Fruit fly (Drosophila melanogaster) whole organism, embryonic: ENCODE measurements around the gene CG5160.
A peak's percentile ranks its signal among the peaks of the same experiment; 100 is the strongest.

Experiments
- Asciz ChIP-seq: fragments of 200-800 bp; sonication (Bioruptor generic); optimal IDR thresholded peaks from 2 replicates; lab custom pipeline; 2017; ENCODE audit warnings: missing biosample characterization, mild to moderate bottlenecking, missing genetic modification characterization, missing genetic modification reagents
- Atf-2 ChIP-seq: fragments of 200-800 bp; sonication (Bioruptor generic); optimal IDR thresholded peaks from 2 replicates; lab custom pipeline; 2016; ENCODE audit warnings: missing biosample characterization, missing genetic modification characterization
- CG11085 ChIP-seq: fragments of 200-800 bp; sonication (Bioruptor generic); IDR thresholded peaks from 2 replicates; pipeline ENCODE4 v1.3.6; 2022; ENCODE audit warnings: missing biosample characterization, missing genetic modification characterization
- CG12104 ChIP-seq: fragments of 200-800 bp; sonication (Bioruptor generic); optimal IDR thresholded peaks from 3 replicates; lab custom pipeline; 2016; ENCODE audit warnings: missing biosample characterization, missing genetic modification characterization
- CG14050 ChIP-seq: fragments of 200-800 bp; sonication (Bioruptor generic); IDR thresholded peaks from 3 replicates; pipeline ENCODE4 v1.3.6; 2022; ENCODE audit warnings: missing biosample characterization, missing genetic modification characterization
- CG14441 ChIP-seq: fragments of 200-800 bp; sonication (Bioruptor generic); IDR thresholded peaks from 2 replicates; pipeline ENCODE4 v1.3.6; 2022; ENCODE audit warnings: missing biosample characterization, missing genetic modification characterization
- CG14667 ChIP-seq: fragments of 200-800 bp; sonication (Bioruptor generic); IDR thresholded peaks from 2 replicates; pipeline ENCODE4 v1.3.6; 2022; ENCODE audit warnings: missing biosample characterization, missing genetic modification characterization
- CG1603 ChIP-seq: fragments of 200-800 bp; sonication (Bioruptor generic); optimal IDR thresholded peaks from 2 replicates; lab custom pipeline; 2019; ENCODE audit warnings: missing biosample characterization, mild to moderate bottlenecking, missing genetic modification characterization, moderate library complexity
- CG17385 ChIP-seq: fragments of 200-800 bp; sonication (Bioruptor generic); optimal IDR thresholded peaks from 3 replicates; lab custom pipeline; 2018; ENCODE audit warnings: missing biosample characterization, mild to moderate bottlenecking, missing genetic modification characterization
- CG31388 ChIP-seq: fragments of 200-800 bp; sonication (Bioruptor generic); optimal IDR thresholded peaks from 2 replicates; lab custom pipeline; 2016; ENCODE audit warnings: missing biosample characterization, missing genetic modification characterization
- CG3163 ChIP-seq: fragments of 200-800 bp; sonication (Bioruptor generic); optimal IDR thresholded peaks from 3 replicates; lab custom pipeline; 2016; ENCODE audit warnings: missing biosample characterization, missing genetic modification characterization
- CG32532 ChIP-seq: fragments of 200-800 bp; sonication (Bioruptor generic); IDR thresholded peaks from 2 replicates; pipeline ENCODE4 v1.3.6; 2022; ENCODE audit warnings: missing biosample characterization, missing genetic modification characterization
- CG34422 ChIP-seq: fragments of 200-800 bp; sonication (Bioruptor generic); IDR thresholded peaks from 3 replicates; pipeline ENCODE4 v1.3.6; 2022; ENCODE audit warnings: missing biosample characterization, missing genetic modification characterization
- CG3995 ChIP-seq: fragments of 200-800 bp; sonication (Bioruptor generic); optimal IDR thresholded peaks from 3 replicates; lab custom pipeline; 2016; ENCODE audit warnings: missing biosample characterization, missing genetic modification characterization
- CG4282 ChIP-seq: fragments of 200-800 bp; sonication (Bioruptor generic); optimal IDR thresholded peaks from 2 replicates; lab custom pipeline; 2016; ENCODE audit warnings: missing biosample characterization, missing genetic modification characterization
- CG4730 ChIP-seq: fragments of 200-800 bp; sonication (Bioruptor generic); IDR thresholded peaks from 2 replicates; pipeline ENCODE4 v1.3.6; 2022; ENCODE audit warnings: missing biosample characterization, missing genetic modification characterization
- CG4854 ChIP-seq: fragments of 200-800 bp; sonication (Bioruptor generic); optimal IDR thresholded peaks from 2 replicates; lab custom pipeline; 2016; ENCODE audit warnings: missing biosample characterization, missing genetic modification characterization, inconsistent platforms
- CG5245 ChIP-seq: fragments of 200-800 bp; sonication (Bioruptor generic); optimal IDR thresholded peaks from 3 replicates; lab custom pipeline; 2016; ENCODE audit warnings: missing biosample characterization, missing genetic modification characterization
- CG6813 ChIP-seq: fragments of 200-800 bp; sonication (Bioruptor generic); optimal IDR thresholded peaks from 2 replicates; lab custom pipeline; 2017; ENCODE audit warnings: missing biosample characterization, missing genetic modification characterization, mild to moderate bottlenecking, moderate library complexity, missing genetic modification reagents
- CG6854 ChIP-seq: fragments of 200-800 bp; sonication (Bioruptor generic); optimal IDR thresholded peaks from 3 replicates; lab custom pipeline; 2017; ENCODE audit warnings: missing biosample characterization, mild to moderate bottlenecking, missing genetic modification characterization
- CkIIα-i1 ChIP-seq: fragments of 200-800 bp; sonication (Bioruptor generic); IDR thresholded peaks from 2 replicates; pipeline ENCODE4 v1.3.6; 2022; ENCODE audit warnings: missing biosample characterization, missing genetic modification characterization
- D19A ChIP-seq: fragments of 200-800 bp; optimal IDR thresholded peaks from 3 replicates; lab custom pipeline; 2019; ENCODE audit warnings: missing biosample characterization, mild to moderate bottlenecking, missing genetic modification characterization, moderate library complexity
- Dll ChIP-seq: fragments of 200-800 bp; sonication (Bioruptor generic); IDR thresholded peaks from 4 replicates; pipeline ENCODE4 v1.3.6; 2022; ENCODE audit warnings: missing biosample characterization, missing genetic modification characterization; ENCODE audit not compliant: partially characterized antibody
- Doc2 ChIP-seq: fragments of 200-800 bp; sonication (Bioruptor generic); IDR thresholded peaks from 2 replicates; pipeline ENCODE4 v1.3.6; 2022; ENCODE audit warnings: missing biosample characterization, missing genetic modification characterization
- Elba2 ChIP-seq: fragments of 200-800 bp; sonication (Bioruptor generic); optimal IDR thresholded peaks from 3 replicates; lab custom pipeline; 2016; ENCODE audit warnings: missing biosample characterization, missing genetic modification characterization
- Hr51 ChIP-seq, 2 experiments: fragments of 200-800 bp; sonication (Bioruptor generic); optimal IDR thresholded peaks; 2 replicates in 1 of 2; 3 replicates in 1 of 2; lab custom pipeline; 2016 to 2018; ENCODE audit warnings: missing biosample characterization in 2 of 2, missing genetic modification characterization in 2 of 2, mild to moderate bottlenecking in 1 of 2, moderate library complexity in 1 of 2
- Med ChIP-seq: fragments of 200-800 bp; sonication (Bioruptor generic); peaks from one replicate; lab custom pipeline; 2016; ENCODE audit warnings: missing biosample characterization, missing genetic modification characterization, mild to moderate bottlenecking, inconsistent platforms, moderate library complexity
- Meics ChIP-seq: fragments of 200-800 bp; sonication (Bioruptor generic); optimal IDR thresholded peaks from 2 replicates; lab custom pipeline; 2017; ENCODE audit warnings: missing biosample characterization, mild to moderate bottlenecking, missing genetic modification characterization
- Myb ChIP-seq: fragments of 200-800 bp; sonication (Bioruptor generic); optimal IDR thresholded peaks from 2 replicates; lab custom pipeline; 2016; ENCODE audit warnings: missing biosample characterization, missing genetic modification characterization
- NC2β ChIP-seq: fragments of 200-800 bp; sonication (Bioruptor generic); optimal IDR thresholded peaks from 2 replicates; lab custom pipeline; 2016; ENCODE audit warnings: missing biosample characterization, missing genetic modification characterization
- NK7.1 ChIP-seq: fragments of 200-800 bp; sonication (Bioruptor generic); optimal IDR thresholded peaks from 3 replicates; lab custom pipeline; 2016; ENCODE audit warnings: missing biosample characterization, missing genetic modification characterization
- Rfx ChIP-seq: fragments of 200-800 bp; sonication (Bioruptor generic); IDR thresholded peaks from 2 replicates; pipeline ENCODE4 v1.3.6; 2022; ENCODE audit warnings: missing biosample characterization, missing genetic modification characterization
- amos ChIP-seq: fragments of 200-800 bp; sonication (Bioruptor generic); IDR thresholded peaks from 2 replicates; pipeline ENCODE4 v1.3.6; 2022; ENCODE audit warnings: missing biosample characterization, missing genetic modification characterization; ENCODE audit not compliant: partially characterized antibody
- az2 ChIP-seq: fragments of 200-800 bp; sonication (Bioruptor generic); optimal IDR thresholded peaks from 3 replicates; lab custom pipeline; 2016; ENCODE audit warnings: missing biosample characterization, missing genetic modification characterization
- bab2 ChIP-seq: fragments of 200-800 bp; sonication (Bioruptor generic); optimal IDR thresholded peaks from 2 replicates; lab custom pipeline; 2016; ENCODE audit warnings: missing biosample characterization, missing genetic modification characterization
- danr ChIP-seq: fragments of 200-800 bp; sonication (Bioruptor generic); IDR thresholded peaks from 2 replicates; pipeline ENCODE4 v1.3.6; 2022; ENCODE audit warnings: missing biosample characterization, missing genetic modification characterization
- esg ChIP-seq: fragments of 200-800 bp; sonication (Bioruptor generic); conservative IDR thresholded peaks from 2 replicates; pipeline ENCODE4 v1.3.6; 2022; ENCODE audit warnings: missing biosample characterization, missing genetic modification characterization
- fd3F ChIP-seq: fragments of 200-800 bp; sonication (Bioruptor generic); optimal IDR thresholded peaks from 2 replicates; lab custom pipeline; 2018; ENCODE audit warnings: missing biosample characterization, mild to moderate bottlenecking, missing genetic modification characterization, moderate library complexity
- gce ChIP-seq: fragments of 200-800 bp; sonication (Bioruptor generic); IDR thresholded peaks from 3 replicates; pipeline ENCODE4 v1.3.6; 2022; ENCODE audit warnings: missing biosample characterization, missing genetic modification characterization
- grau ChIP-seq: fragments of 200-800 bp; optimal IDR thresholded peaks from 3 replicates; lab custom pipeline; 2019; ENCODE audit warnings: missing biosample characterization, mild to moderate bottlenecking, missing genetic modification characterization, moderate library complexity
- hb ChIP-seq: fragments of 200-800 bp; sonication (Bioruptor generic); IDR thresholded peaks from 3 replicates; pipeline ENCODE4 v1.3.6; 2022; ENCODE audit warnings: missing biosample characterization, missing genetic modification characterization; ENCODE audit not compliant: partially characterized antibody
- kah ChIP-seq: fragments of 200-800 bp; sonication (Bioruptor generic); optimal IDR thresholded peaks from 2 replicates; lab custom pipeline; 2018; ENCODE audit warnings: missing biosample characterization, mild to moderate bottlenecking, missing genetic modification characterization
- kay ChIP-seq: fragments of 200-800 bp; sonication (Bioruptor generic); optimal IDR thresholded peaks from 2 replicates; lab custom pipeline; 2016; ENCODE audit warnings: missing biosample characterization, missing genetic modification characterization
- mld ChIP-seq: fragments of 200-800 bp; sonication (Bioruptor generic); IDR thresholded peaks from 3 replicates; pipeline ENCODE4 v1.3.6; 2022; ENCODE audit warnings: missing biosample characterization, missing genetic modification characterization; ENCODE audit not compliant: partially characterized antibody
- nmo ChIP-seq: fragments of 200-800 bp; sonication (Bioruptor generic); optimal IDR thresholded peaks from 2 replicates; lab custom pipeline; 2018; ENCODE audit warnings: missing biosample characterization, mild to moderate bottlenecking, missing genetic modification characterization, moderate library complexity
- so ChIP-seq: fragments of 200-800 bp; sonication (Bioruptor generic); IDR thresholded peaks from 3 replicates; pipeline ENCODE4 v1.3.6; 2022; ENCODE audit warnings: missing biosample characterization, missing genetic modification characterization
- sug ChIP-seq: fragments of 200-800 bp; optimal IDR thresholded peaks from 2 replicates; lab custom pipeline; 2019; ENCODE audit warnings: missing biosample characterization, mild to moderate bottlenecking, missing genetic modification characterization, moderate library complexity
- vvl ChIP-seq: fragments of 200-800 bp; sonication (Bioruptor generic); IDR thresholded peaks from 2 replicates; pipeline ENCODE4 v1.3.6; 2022; ENCODE audit warnings: missing biosample characterization, missing genetic modification characterization
- z ChIP-seq: fragments of 200-800 bp; sonication (Bioruptor generic); IDR thresholded peaks from 3 replicates; pipeline ENCODE4 v1.3.6; 2022; ENCODE audit warnings: missing biosample characterization, missing genetic modification characterization
- zf30C ChIP-seq: fragments of 200-800 bp; sonication (Bioruptor generic); optimal IDR thresholded peaks from 3 replicates; lab custom pipeline; 2018; ENCODE audit warnings: missing biosample characterization, mild to moderate bottlenecking, missing genetic modification characterization

Gene CG5160

dm6 chr2L:7426326-7427066 lies 27.9 kb upstream of the CG5160 start, which contains the start of gene muc (continued):
- TF ChIP-seq CG5245 (GFP tag; lab: Kevin White, UChicago) (no peak), Elba2 (GFP tag; lab: Kevin White, UChicago) (peak; percentile 92), CG3163 (GFP tag; lab: Kevin White, UChicago) (no peak), Meics (no peak), sug (no peak), Atf-2 (GFP tag; lab: Kevin White, UChicago) (no peak), Doc2 (GFP tag; lab: Robert Waterston, UW) (no peak), Asciz (GFP tag; lab: Kevin White, UChicago) (no peak), CG4282 (GFP tag; lab: Kevin White, UChicago) (no peak), hb (peak; percentile 22; the same call in 1 of the 3 replicates), CG32532 (GFP tag; lab: Robert Waterston, UW) (peak; percentile 70), z (no peak), az2 (peak; percentile 36), nmo (peak; percentile 65), CG6813 (no peak), CG12104 (GFP tag; lab: Kevin White, UChicago) (peak; percentile 30), kah (GFP tag; lab: Kevin White, UChicago) (peak; percentile 80), zf30C (GFP tag; lab: Kevin White, UChicago) (no peak), esg (GFP tag; lab: Robert Waterston, UW) (no peak), mld (peak; percentile 44; the same call in 1 of the 3 replicates), Hr51 (GFP tag; optimal IDR thresholded peaks at IDR 0.05; lab: Kevin White, UChicago) (peak in 1 of 2 experiments; percentile 38), CG6854 (no peak), NC2β (peak; percentile 21), kay (GFP tag; lab: Kevin White, UChicago) (no peak), CG31388 (GFP tag; lab: Kevin White, UChicago) (no peak), CG4730 (GFP tag; lab: Robert Waterston, UW) (no peak), CG1603 (peak; percentile 70), D19A (peak; percentile 63), CG4854 (GFP tag; lab: Kevin White, UChicago) (no peak), CG11085 (GFP tag; lab: Robert Waterston, UW) (0 out of 2 replicates have a peak, but pooled peaks have one; percentile 12), CG14667 (GFP tag; lab: Robert Waterston, UW) (no peak), CkIIα-i1 (GFP tag; lab: Robert Waterston, UW) (no peak), CG3995 (GFP tag; lab: Kevin White, UChicago) (peak; percentile 3), CG14441 (peak; percentile 24; the same call in 1 of the 2 replicates), CG17385 (GFP tag; lab: Kevin White, UChicago) (peak; percentile 36), Myb (GFP tag; lab: Kevin White, UChicago) (peak; percentile 54), grau (tag; lab: Kevin White, UChicago) (peak; percentile 55), so (no peak), amos (GFP tag; lab: Robert Waterston, UW) (peak; percentile 79; the same call in 1 of the 2 replicates), gce (no peak), bab2 (GFP tag; lab: Kevin White, UChicago) (peak; percentile 26), Med (GFP tag; lab: Kevin White, UChicago) (peak; percentile 59), fd3F (GFP tag; lab: Kevin White, UChicago) (no peak), danr (GFP tag; lab: Robert Waterston, UW) (no peak), NK7.1 (GFP tag; lab: Kevin White, UChicago) (no peak), vvl (GFP tag; lab: Robert Waterston, UW) (peak; percentile 60), Dll (GFP tag; lab: Robert Waterston, UW) (peak; percentile 75), CG34422 (GFP tag; lab: Robert Waterston, UW) (peak; percentile 8; the same call in 1 of the 3 replicates), CG14050 (GFP tag; lab: Robert Waterston, UW) (no peak), Rfx (GFP tag; lab: Robert Waterston, UW) (peak; percentile 64)
